Worm (Caenorhabditis elegans): Measurements from ENCODE around the gene Y38H6A.1.

- no peak for TF ChIP-seq pha-4 (tag; optimal IDR thresholded peaks at IDR 0.05)
- TF ChIP-seq ttx-3 (tag; optimal IDR thresholded peaks at IDR 0.05): no peak
- TF ChIP-seq unc-86 (tag; optimal IDR thresholded peaks at IDR 0.05): no peak
- TF ChIP-seq ceh-48 (tag; optimal IDR thresholded peaks at IDR 0.05): no peak
- TF ChIP-seq nhr-11 (tag; optimal IDR thresholded peaks at IDR 0.05): no peak
- no peak for TF ChIP-seq ama-1 (optimal IDR thresholded peaks at IDR 0.05)
- no peak for TF ChIP-seq rnt-1 (tag; optimal IDR thresholded peaks at IDR 0.05)
- TF ChIP-seq lin-11 (tag; optimal IDR thresholded peaks at IDR 0.05): no peak
- TF ChIP-seq sox-2 (GFP tag; IDR thresholded peaks at IDR 0.05): no peak
Observed at ce11 chrV:20374484-20374883, 49.0 kb downstream of the Y38H6A.1 start.

All from whole organism, late embryonic.